Worm (Caenorhabditis elegans) whole organism, L3 larva: ENCODE data around the gene pph-4.1.

ENCODE experiments used
- aly-2 ChIP-seq: fragments of 150-350 bp; optimal IDR thresholded peaks from 2 replicates; lab custom pipeline; 2014; ENCODE audit warnings: missing biosample characterization, missing genetic modification characterization
- ceh-16 ChIP-seq: sonication (generic microtip); optimal IDR thresholded peaks from 2 replicates; lab custom pipeline; 2017; ENCODE audit warnings: missing biosample characterization, missing genetic modification characterization
- ceh-82 ChIP-seq: fragments of 150-350 bp; optimal IDR thresholded peaks from 2 replicates; lab custom pipeline; 2014; ENCODE audit warnings: missing biosample characterization, missing genetic modification characterization
- eor-1 ChIP-seq, 2 experiments: fragments of 150-350 bp; optimal IDR thresholded peaks; 2 replicates each; lab custom pipeline; 2014 to 2018; ENCODE audit warnings: missing biosample characterization in 2 of 2, missing genetic modification characterization in 2 of 2
- nhr-12 ChIP-seq: fragments of 150-350 bp; optimal IDR thresholded peaks from 2 replicates; lab custom pipeline; 2014; ENCODE audit warnings: missing biosample characterization, missing genetic modification characterization
- nhr-23 ChIP-seq: fragments of 150-350 bp; optimal IDR thresholded peaks from 2 replicates; lab custom pipeline; 2014; ENCODE audit warnings: missing biosample characterization, missing genetic modification reagents, missing genetic modification characterization
- nhr-76 ChIP-seq: fragments of 150-350 bp; sonication (generic microtip); optimal IDR thresholded peaks from 5 replicates; lab custom pipeline; 2014; ENCODE audit warnings: missing biosample characterization, missing genetic modification characterization
- pqm-1 ChIP-seq: fragments of 150-350 bp; optimal IDR thresholded peaks from 2 replicates; lab custom pipeline; 2017; ENCODE audit warnings: missing biosample characterization, missing genetic modification characterization, inconsistent platforms
- snpc-4 ChIP-seq: fragments of 150-350 bp; optimal IDR thresholded peaks from 2 replicates; lab custom pipeline; 2014; ENCODE audit warnings: missing biosample characterization, missing genetic modification characterization
- tbx-2 ChIP-seq: sonication (generic microtip); optimal IDR thresholded peaks from 2 replicates; lab custom pipeline; 2016; ENCODE audit warnings: mild to moderate bottlenecking, missing genetic modification characterization, missing compliant biosample characterization

- no peak for TF ChIP-seq nhr-12
- TF ChIP-seq ceh-82 (tag; lab: Kevin White, UChicago) = no peak
- no peak for TF ChIP-seq eor-1 (tag; optimal IDR thresholded peaks at IDR 0.05; lab: Kevin White, UChicago)
- TF ChIP-seq aly-2 = no peak
- no peak for TF ChIP-seq pqm-1
- no peak for TF ChIP-seq nhr-76 (tag; lab: Kevin White, UChicago)
- TF ChIP-seq tbx-2 (tag; lab: Kevin White, UChicago) = no peak
- no peak for TF ChIP-seq ceh-16 (tag; lab: Kevin White, UChicago)
- TF ChIP-seq snpc-4 (tag; lab: Kevin White, UChicago) = no peak
- TF ChIP-seq nhr-23 (tag; lab: Kevin White, UChicago) = no peak
These were observed 22.7 kb upstream of the pph-4.1 start, which contains the start of gene glrx-5 for ce11 chrIII:12373807-12374266.
